Fruit fly (Drosophila melanogaster) whole organism, embryonic: ENCODE data around the gene CG7810.
A peak's percentile ranks its signal among the peaks of the same experiment; 100 is the strongest.

Experiments
- Atf-2 ChIP-seq: fragments of 200-800 bp; sonication (Bioruptor generic); optimal IDR thresholded peaks from 2 replicates; lab custom pipeline; 2016; ENCODE audit warnings: missing biosample characterization, missing genetic modification characterization
- CG10366 ChIP-seq: fragments of 200-800 bp; sonication (Bioruptor generic); IDR thresholded peaks from 2 replicates; pipeline ENCODE4 v1.3.6; 2022; ENCODE audit warnings: missing biosample characterization, missing genetic modification characterization
- CG11398 ChIP-seq: fragments of 200-800 bp; sonication (Bioruptor generic); optimal IDR thresholded peaks from 2 replicates; lab custom pipeline; 2016; ENCODE audit warnings: missing biosample characterization, missing genetic modification characterization
- CG11504 ChIP-seq: fragments of 200-800 bp; sonication (Bioruptor generic); optimal IDR thresholded peaks from 3 replicates; lab custom pipeline; 2019; ENCODE audit warnings: missing biosample characterization, mild to moderate bottlenecking, missing genetic modification characterization, moderate library complexity
- CG12071 ChIP-seq: fragments of 200-800 bp; sonication (Bioruptor generic); optimal IDR thresholded peaks from 3 replicates; lab custom pipeline; 2018; ENCODE audit warnings: missing biosample characterization, mild to moderate bottlenecking, missing genetic modification characterization
- CG12769 ChIP-seq: fragments of 200-800 bp; sonication (Bioruptor generic); optimal IDR thresholded peaks from 2 replicates; lab custom pipeline; 2019; ENCODE audit warnings: missing biosample characterization, mild to moderate bottlenecking, missing genetic modification characterization, moderate library complexity
- CG13894 ChIP-seq: fragments of 200-800 bp; sonication (Bioruptor generic); optimal IDR thresholded peaks from 3 replicates; lab custom pipeline; 2018; ENCODE audit warnings: missing biosample characterization, mild to moderate bottlenecking, missing genetic modification characterization, moderate library complexity
- CG2712 ChIP-seq: fragments of 200-800 bp; optimal IDR thresholded peaks from 3 replicates; lab custom pipeline; 2019; ENCODE audit warnings: missing biosample characterization, mild to moderate bottlenecking, missing genetic modification characterization, moderate library complexity
- CG3163 ChIP-seq: fragments of 200-800 bp; sonication (Bioruptor generic); optimal IDR thresholded peaks from 3 replicates; lab custom pipeline; 2016; ENCODE audit warnings: missing biosample characterization, missing genetic modification characterization
- CG4360 ChIP-seq: fragments of 200-800 bp; sonication (Bioruptor generic); IDR thresholded peaks from 2 replicates; pipeline ENCODE4 v1.3.6; 2022; ENCODE audit warnings: missing biosample characterization, missing genetic modification characterization
- CG4854 ChIP-seq: fragments of 200-800 bp; sonication (Bioruptor generic); optimal IDR thresholded peaks from 2 replicates; lab custom pipeline; 2016; ENCODE audit warnings: missing biosample characterization, missing genetic modification characterization, inconsistent platforms
- CG7839 ChIP-seq: fragments of 200-800 bp; sonication (Bioruptor generic); optimal IDR thresholded peaks from 3 replicates; lab custom pipeline; 2018; ENCODE audit warnings: missing biosample characterization, mild to moderate bottlenecking, missing genetic modification characterization, moderate library complexity
- CG8290 ChIP-seq, 3 experiments: fragments of 200-800 bp; sonication (Bioruptor generic); optimal IDR thresholded peaks; 2 replicates each; lab custom pipeline; 2016 to 2019; ENCODE audit warnings: missing biosample characterization in 3 of 3, missing genetic modification characterization in 3 of 3, mild to moderate bottlenecking in 2 of 3, moderate library complexity in 1 of 3
- CG8388 ChIP-seq: fragments of 200-800 bp; sonication (Bioruptor generic); optimal IDR thresholded peaks from 2 replicates; lab custom pipeline; 2019; ENCODE audit warnings: missing biosample characterization, mild to moderate bottlenecking, missing genetic modification characterization, moderate library complexity
- D ChIP-seq, 2 experiments: fragments of 200-800 bp in 1 of 2; fragments of >200 bp in 1 of 2; sonication (Bioruptor generic) in 1 of 2; optimal IDR thresholded peaks; 2 replicates in 1 of 2; 3 replicates in 1 of 2; lab custom pipeline; 2017; ENCODE audit warnings: mild to moderate bottlenecking in 1 of 2, missing biosample characterization in 1 of 2, missing genetic modification characterization in 1 of 2, missing genetic modification reagents in 1 of 2
- D19A ChIP-seq: fragments of 200-800 bp; optimal IDR thresholded peaks from 3 replicates; lab custom pipeline; 2019; ENCODE audit warnings: missing biosample characterization, mild to moderate bottlenecking, missing genetic modification characterization, moderate library complexity
- Dbx ChIP-seq: fragments of 200-800 bp; sonication (Bioruptor generic); IDR thresholded peaks from 3 replicates; pipeline ENCODE4 v1.3.6; 2022; ENCODE audit warnings: missing biosample characterization, missing genetic modification characterization
- Dip2 ChIP-seq: fragments of 200-800 bp; sonication (Bioruptor generic); IDR thresholded peaks from 2 replicates; pipeline ENCODE4 v1.3.6; 2022; ENCODE audit warnings: missing biosample characterization, missing genetic modification characterization
- Ets97D ChIP-seq: fragments of 200-800 bp; sonication (Bioruptor generic); optimal IDR thresholded peaks from 3 replicates; lab custom pipeline; 2016; ENCODE audit warnings: missing biosample characterization, missing genetic modification characterization
- Gug ChIP-seq: fragments of 200-800 bp; sonication (Bioruptor generic); IDR thresholded peaks from 4 replicates; pipeline ENCODE4 v1.3.6; 2022; ENCODE audit warnings: missing biosample characterization, missing genetic modification characterization
- HHEX ChIP-seq: fragments of 200-800 bp; sonication (Bioruptor generic); optimal IDR thresholded peaks from 3 replicates; lab custom pipeline; 2017; ENCODE audit warnings: missing biosample characterization, mild to moderate bottlenecking, missing genetic modification characterization, missing genetic modification reagents
- HLH4C ChIP-seq: fragments of 200-800 bp; sonication (Bioruptor generic); IDR thresholded peaks from 3 replicates; pipeline ENCODE4 v1.3.6; 2022; ENCODE audit warnings: missing biosample characterization, missing genetic modification characterization; ENCODE audit not compliant: partially characterized antibody
- Hsf ChIP-seq: fragments of 200-800 bp; sonication (Bioruptor generic); optimal IDR thresholded peaks from 3 replicates; lab custom pipeline; 2016; ENCODE audit warnings: missing biosample characterization, missing genetic modification characterization
- MBD-R2 ChIP-seq: fragments of 200-800 bp; sonication (Bioruptor generic); IDR thresholded peaks from 2 replicates; pipeline ENCODE4 v1.3.6; 2022; ENCODE audit warnings: missing biosample characterization, missing genetic modification characterization
- Med ChIP-seq: fragments of 200-800 bp; sonication (Bioruptor generic); peaks from one replicate; lab custom pipeline; 2016; ENCODE audit warnings: missing biosample characterization, missing genetic modification characterization, mild to moderate bottlenecking, inconsistent platforms, moderate library complexity
- NC2β ChIP-seq: fragments of 200-800 bp; sonication (Bioruptor generic); optimal IDR thresholded peaks from 2 replicates; lab custom pipeline; 2016; ENCODE audit warnings: missing biosample characterization, missing genetic modification characterization
- Opbp ChIP-seq: fragments of 200-800 bp; sonication (Bioruptor generic); IDR thresholded peaks from 3 replicates; pipeline ENCODE4 v1.3.6; 2022; ENCODE audit warnings: missing biosample characterization, missing genetic modification characterization; ENCODE audit not compliant: partially characterized antibody
- Poxn ChIP-seq: fragments of 200-800 bp; sonication (Bioruptor generic); IDR thresholded peaks from 2 replicates; pipeline ENCODE4 v1.3.6; 2022; ENCODE audit warnings: missing biosample characterization, missing genetic modification characterization
- Rfx ChIP-seq: fragments of 200-800 bp; sonication (Bioruptor generic); IDR thresholded peaks from 2 replicates; pipeline ENCODE4 v1.3.6; 2022; ENCODE audit warnings: missing biosample characterization, missing genetic modification characterization
- Rx ChIP-seq: fragments of 200-800 bp; sonication (Bioruptor generic); IDR thresholded peaks from 2 replicates; pipeline ENCODE4 v1.3.6; 2022; ENCODE audit warnings: missing biosample characterization, missing genetic modification characterization
- Ssrp ChIP-seq: fragments of 200-800 bp; sonication (Bioruptor generic); optimal IDR thresholded peaks from 2 replicates; lab custom pipeline; 2018; ENCODE audit warnings: missing biosample characterization, mild to moderate bottlenecking, missing genetic modification characterization, moderate library complexity
- Vsx1 ChIP-seq: fragments of 200-800 bp; sonication (Bioruptor generic); optimal IDR thresholded peaks from 2 replicates; lab custom pipeline; 2017; ENCODE audit warnings: missing biosample characterization, mild to moderate bottlenecking, missing genetic modification characterization, missing genetic modification reagents
- abd-A ChIP-seq: fragments of 200-800 bp; sonication (Bioruptor generic); optimal IDR thresholded peaks from 3 replicates; lab custom pipeline; 2019; ENCODE audit warnings: missing biosample characterization, mild to moderate bottlenecking, missing genetic modification characterization, moderate library complexity
- al ChIP-seq: fragments of 200-800 bp; sonication (Bioruptor generic); IDR thresholded peaks from 2 replicates; pipeline ENCODE4 v1.3.6; 2022; ENCODE audit warnings: missing biosample characterization, missing genetic modification characterization
- bigmax ChIP-seq: fragments of 200-800 bp; sonication (Bioruptor generic); optimal IDR thresholded peaks from 2 replicates; lab custom pipeline; 2018; ENCODE audit warnings: missing biosample characterization, mild to moderate bottlenecking, missing genetic modification characterization
- chn ChIP-seq: fragments of 200-800 bp; sonication (Bioruptor generic); optimal IDR thresholded peaks from 2 replicates; lab custom pipeline; 2016; ENCODE audit warnings: missing biosample characterization, missing genetic modification characterization
- ci ChIP-seq: fragments of 200-800 bp; sonication (Bioruptor generic); IDR thresholded peaks from 3 replicates; pipeline ENCODE4 v1.3.6; 2022; ENCODE audit warnings: missing biosample characterization, missing genetic modification characterization
- cwo ChIP-seq: fragments of 200-800 bp; sonication (Bioruptor generic); optimal IDR thresholded peaks from 3 replicates; lab custom pipeline; 2017; ENCODE audit warnings: missing biosample characterization, missing genetic modification characterization, mild to moderate bottlenecking, moderate library complexity, missing genetic modification reagents
- fd96Cb ChIP-seq: fragments of 200-800 bp; sonication (Bioruptor generic); optimal IDR thresholded peaks from 2 replicates; lab custom pipeline; 2018; ENCODE audit warnings: missing biosample characterization, mild to moderate bottlenecking, missing genetic modification characterization, moderate library complexity
- insv ChIP-seq, 2 experiments: fragments of 200-800 bp; sonication (Bioruptor generic); optimal IDR thresholded peaks; 3 replicates each; lab custom pipeline; 2016 to 2018; ENCODE audit warnings: missing biosample characterization in 2 of 2, missing genetic modification characterization in 2 of 2
- nau ChIP-seq: fragments of 200-800 bp; sonication (Bioruptor generic); optimal IDR thresholded peaks from 3 replicates; lab custom pipeline; 2017; ENCODE audit warnings: missing biosample characterization, mild to moderate bottlenecking, missing genetic modification characterization, missing genetic modification reagents
- pros ChIP-seq: fragments of 200-800 bp; sonication (Bioruptor generic); optimal IDR thresholded peaks from 3 replicates; lab custom pipeline; 2019; ENCODE audit warnings: missing biosample characterization, mild to moderate bottlenecking, missing genetic modification characterization, moderate library complexity
- schlank ChIP-seq: fragments of 200-800 bp; sonication (Bioruptor generic); optimal IDR thresholded peaks from 2 replicates; lab custom pipeline; 2018; ENCODE audit warnings: missing biosample characterization, mild to moderate bottlenecking, missing genetic modification characterization
- slp2 ChIP-seq: fragments of 200-800 bp; sonication (Bioruptor generic); optimal IDR thresholded peaks from 2 replicates; lab custom pipeline; 2016; ENCODE audit warnings: missing biosample characterization, missing genetic modification characterization
- sna ChIP-seq: fragments of 200-800 bp; sonication (Bioruptor generic); IDR thresholded peaks from 2 replicates; pipeline ENCODE4 v1.3.6; 2022; ENCODE audit warnings: missing biosample characterization, missing genetic modification characterization; ENCODE audit not compliant: partially characterized antibody
- so ChIP-seq: fragments of 200-800 bp; sonication (Bioruptor generic); IDR thresholded peaks from 3 replicates; pipeline ENCODE4 v1.3.6; 2022; ENCODE audit warnings: missing biosample characterization, missing genetic modification characterization
- vvl ChIP-seq: fragments of 200-800 bp; sonication (Bioruptor generic); IDR thresholded peaks from 2 replicates; pipeline ENCODE4 v1.3.6; 2022; ENCODE audit warnings: missing biosample characterization, missing genetic modification characterization
- wor ChIP-seq: fragments of 200-800 bp; sonication (Bioruptor generic); IDR thresholded peaks from 2 replicates; pipeline ENCODE4 v1.3.6; 2022; ENCODE audit warnings: missing biosample characterization, missing genetic modification characterization

Gene CG7810

dm6 chr2L:8280225-8280624 is 30.8 kb downstream of the CG7810 start (continued):
- TF ChIP-seq Atf-2 (GFP tag; lab: Kevin White, UChicago) (no peak), vvl (GFP tag; lab: Robert Waterston, UW) (peak; percentile 14; the same call in 1 of the 2 replicates), schlank (tag; lab: Kevin White, UChicago) (no peak), abd-A (tag; lab: Kevin White, UChicago) (peak; percentile 2), Rfx (GFP tag; lab: Robert Waterston, UW) (no peak), CG4360 (GFP tag; lab: Robert Waterston, UW) (peak; percentile 93), Med (peak; percentile 28), Dbx (GFP tag; lab: Robert Waterston, UW) (no peak), D19A (no peak), nau (GFP tag; lab: Kevin White, UChicago) (no peak), CG10366 (GFP tag; lab: Robert Waterston, UW) (no peak), Poxn (GFP tag; lab: Robert Waterston, UW) (no peak), insv (GFP tag; optimal IDR thresholded peaks at IDR 0.05; lab: Kevin White, UChicago) (no peak), Ets97D (no peak), CG12769 (tag; lab: Kevin White, UChicago) (peak; percentile 44), D (optimal IDR thresholded peaks at IDR 0.05; lab: Kevin White, UChicago) (peak; percentile 23), D (GFP tag; optimal IDR thresholded peaks at IDR 0.05; lab: Kevin White, UChicago) (no peak), CG11398 (GFP tag; lab: Kevin White, UChicago) (no peak)

- TF ChIP-seq sna (GFP tag; lab: Robert Waterston, UW) (no peak), bigmax (no peak), slp2 (GFP tag; lab: Kevin White, UChicago) (peak; percentile 35), Gug (peak; percentile 46; the same call in 1 of the 4 replicates), Ssrp (tag; lab: Kevin White, UChicago) (peak; percentile 75), wor (GFP tag; lab: Robert Waterston, UW) (no peak; the same call in 1 of the 2 replicates), cwo (no peak), CG3163 (no peak), ci (peak; percentile 71), HLH4C (GFP tag; lab: Robert Waterston, UW) (no peak), CG8388 (GFP tag; lab: Kevin White, UChicago) (peak; percentile 77), al (GFP tag; lab: Robert Waterston, UW) (no peak), CG8290 (GFP tag; optimal IDR thresholded peaks at IDR 0.05; lab: Kevin White, UChicago) (peak; percentile 64), CG8290 (tag; optimal IDR thresholded peaks at IDR 0.05; lab: Kevin White, UChicago) (no peak), CG7839 (tag; lab: Kevin White, UChicago) (peak; percentile 74), NC2β (GFP tag; lab: Kevin White, UChicago) (peak; percentile 68), Hsf (GFP tag; lab: Kevin White, UChicago) (peak; percentile 71), CG13894 (tag; lab: Kevin White, UChicago) (no peak), pros (no peak), Dip2 (GFP tag; lab: Robert Waterston, UW) (no peak), Vsx1 (GFP tag; lab: Kevin White, UChicago) (peak; percentile 32), CG4854 (GFP tag; lab: Kevin White, UChicago) (peak; percentile 31), MBD-R2 (no peak), HHEX (GFP tag; lab: Kevin White, UChicago) (peak; percentile 49), Opbp (GFP tag; lab: Robert Waterston, UW) (no peak), CG12071 (GFP tag; lab: Kevin White, UChicago) (no peak), CG11504 (tag; lab: Kevin White, UChicago) (peak; percentile 59), so (0 out of 3 replicates have a peak, but pooled peaks have one; percentile 34), fd96Cb (peak; percentile 69), chn (peak; percentile 70), Rx (GFP tag; lab: Robert Waterston, UW) (peak; percentile 43), CG2712 (tag; lab: Kevin White, UChicago) (peak; percentile 88)
These were observed 31.5 kb downstream of the CG7810 start for dm6 chr2L:8279400-8280065.
